Fruit fly (Drosophila melanogaster): ENCODE results near the gene Trxr1.
A peak's percentile ranks its signal among the peaks of the same experiment; 100 is the strongest.

DNA sequence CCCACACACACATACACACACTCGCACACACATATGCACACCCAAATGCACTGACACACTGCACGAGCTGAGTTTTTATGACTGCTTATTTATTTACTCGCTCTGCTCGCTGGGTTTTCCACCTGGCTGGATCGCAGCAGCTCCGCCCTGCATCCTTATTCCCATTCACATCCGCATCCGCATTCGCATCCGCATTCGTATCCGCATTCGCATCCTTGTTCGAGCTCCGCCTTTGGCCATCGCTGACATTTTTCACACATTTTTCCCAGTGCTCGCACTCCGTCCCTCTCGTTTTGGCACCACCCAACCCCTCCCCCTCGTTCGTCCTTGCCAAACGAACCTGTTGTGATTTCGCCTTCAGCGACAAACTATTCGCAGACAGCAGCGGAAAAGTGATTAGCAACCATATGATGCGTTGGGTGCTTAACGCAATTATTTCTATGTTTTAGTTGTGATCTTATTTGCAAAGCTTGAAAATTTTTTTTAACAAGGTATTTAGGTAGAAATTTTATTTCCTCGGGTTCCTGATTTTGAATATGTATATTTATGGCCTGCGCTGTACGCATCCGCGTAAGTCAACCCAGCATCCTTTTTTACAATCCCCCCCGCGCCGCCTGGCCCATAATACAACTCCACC, 31.1 kb upstream of the Trxr1 start:
- TF ChIP-seq spab (GFP tag; optimal IDR thresholded peaks at IDR 0.05) (peak; percentile 72), esn (GFP tag; optimal IDR thresholded peaks at IDR 0.05) (peak; percentile 57), Lpt (GFP tag; optimal IDR thresholded peaks at IDR 0.05) (peak; percentile 58), acj6 (GFP tag; optimal IDR thresholded peaks at IDR 0.05) (peak; percentile 65)
